Fruit fly (Drosophila melanogaster) whole organism, embryonic: ENCODE results near the gene Hexim.
A peak's percentile ranks its signal among the peaks of the same experiment; 100 is the strongest.

Experiments used
- CG10274 ChIP-seq: fragments of 200-800 bp; sonication (Bioruptor generic); optimal IDR thresholded peaks from 3 replicates; lab custom pipeline; 2017; ENCODE audit warnings: missing biosample characterization, mild to moderate bottlenecking, missing genetic modification characterization
- CG10431 ChIP-seq: fragments of 200-800 bp; sonication (Bioruptor generic); optimal IDR thresholded peaks from 3 replicates; lab custom pipeline; 2018; ENCODE audit warnings: missing biosample characterization, mild to moderate bottlenecking, missing genetic modification characterization
- CG11247 ChIP-seq: fragments of 200-800 bp; sonication (Bioruptor generic); IDR thresholded peaks from 2 replicates; pipeline ENCODE4 v1.3.6; 2022; ENCODE audit warnings: missing biosample characterization, missing genetic modification characterization
- CG11695 ChIP-seq: fragments of 200-800 bp; sonication (Bioruptor generic); IDR thresholded peaks from 3 replicates; pipeline ENCODE4 v1.3.6; 2022; ENCODE audit warnings: missing biosample characterization, missing genetic modification characterization
- CG14050 ChIP-seq: fragments of 200-800 bp; sonication (Bioruptor generic); IDR thresholded peaks from 3 replicates; pipeline ENCODE4 v1.3.6; 2022; ENCODE audit warnings: missing biosample characterization, missing genetic modification characterization
- CG15479 ChIP-seq: fragments of 200-800 bp; sonication (Bioruptor generic); optimal IDR thresholded peaks from 3 replicates; lab custom pipeline; 2019; ENCODE audit warnings: missing biosample characterization, mild to moderate bottlenecking, missing genetic modification characterization, moderate library complexity
- CG15514 ChIP-seq: fragments of 200-800 bp; sonication (Bioruptor generic); optimal IDR thresholded peaks from 3 replicates; lab custom pipeline; 2017; ENCODE audit warnings: missing biosample characterization, missing genetic modification characterization, mild to moderate bottlenecking, moderate library complexity, missing genetic modification reagents
- CG33213 ChIP-seq: fragments of 200-800 bp; sonication (Bioruptor generic); optimal IDR thresholded peaks from 3 replicates; lab custom pipeline; 2016; ENCODE audit warnings: missing biosample characterization, missing genetic modification characterization
- CG7372 ChIP-seq: fragments of 200-800 bp; sonication (Bioruptor generic); IDR thresholded peaks from 2 replicates; pipeline ENCODE4 v1.3.6; 2022; ENCODE audit warnings: missing biosample characterization, missing genetic modification characterization
- CG8388 ChIP-seq: fragments of 200-800 bp; sonication (Bioruptor generic); optimal IDR thresholded peaks from 2 replicates; lab custom pipeline; 2019; ENCODE audit warnings: missing biosample characterization, mild to moderate bottlenecking, missing genetic modification characterization, moderate library complexity
- CG9215 ChIP-seq: fragments of 200-800 bp; sonication (Bioruptor generic); IDR thresholded peaks from 2 replicates; pipeline ENCODE4 v1.3.6; 2022; ENCODE audit warnings: missing biosample characterization, missing genetic modification characterization
- Camta ChIP-seq: fragments of 200-800 bp; sonication (Bioruptor generic); optimal IDR thresholded peaks from 2 replicates; lab custom pipeline; 2016; ENCODE audit warnings: missing biosample characterization, missing genetic modification characterization
- Doc2 ChIP-seq: fragments of 200-800 bp; sonication (Bioruptor generic); IDR thresholded peaks from 2 replicates; pipeline ENCODE4 v1.3.6; 2022; ENCODE audit warnings: missing biosample characterization, missing genetic modification characterization
- Fer2 ChIP-seq: fragments of 200-800 bp; sonication (Bioruptor generic); optimal IDR thresholded peaks from 2 replicates; lab custom pipeline; 2018; ENCODE audit warnings: missing biosample characterization, mild to moderate bottlenecking, missing genetic modification characterization, moderate library complexity
- HHEX ChIP-seq: fragments of 200-800 bp; sonication (Bioruptor generic); optimal IDR thresholded peaks from 3 replicates; lab custom pipeline; 2017; ENCODE audit warnings: missing biosample characterization, mild to moderate bottlenecking, missing genetic modification characterization, missing genetic modification reagents
- HmgZ ChIP-seq: fragments of 200-800 bp; sonication (Bioruptor generic); optimal IDR thresholded peaks from 2 replicates; lab custom pipeline; 2018; ENCODE audit warnings: missing biosample characterization, mild to moderate bottlenecking, missing genetic modification characterization
- Hr3 ChIP-seq: fragments of 200-800 bp; sonication (Bioruptor generic); optimal IDR thresholded peaks from 3 replicates; lab custom pipeline; 2016; ENCODE audit warnings: missing biosample characterization, missing genetic modification characterization
- Hr78 ChIP-seq, 2 experiments: fragments of 200-800 bp in 1 of 2; fragments of >200 bp in 1 of 2; sonication (Bioruptor generic) in 1 of 2; optimal IDR thresholded peaks; 2 replicates each; lab custom pipeline; 2017 to 2019; ENCODE audit warnings: missing biosample characterization in 2 of 2, missing genetic modification characterization in 2 of 2, mild to moderate bottlenecking in 1 of 2, moderate library complexity in 1 of 2
- Mes4 ChIP-seq: fragments of 200-800 bp; sonication (Bioruptor generic); optimal IDR thresholded peaks from 2 replicates; lab custom pipeline; 2016; ENCODE audit warnings: missing biosample characterization, missing genetic modification characterization
- NC2β ChIP-seq: fragments of 200-800 bp; sonication (Bioruptor generic); optimal IDR thresholded peaks from 2 replicates; lab custom pipeline; 2016; ENCODE audit warnings: missing biosample characterization, missing genetic modification characterization
- Pdp1 ChIP-seq, 2 experiments: fragments of 200-800 bp; sonication (Bioruptor generic); optimal IDR thresholded peaks; 3 replicates each; lab custom pipeline; 2016; ENCODE audit warnings: missing biosample characterization in 2 of 2, missing genetic modification characterization in 2 of 2, mild to moderate bottlenecking in 1 of 2, moderate library complexity in 1 of 2
- Six4 ChIP-seq: fragments of 200-800 bp; sonication (Bioruptor generic); optimal IDR thresholded peaks from 2 replicates; lab custom pipeline; 2016; ENCODE audit warnings: missing biosample characterization, missing genetic modification characterization
- Taf1 ChIP-seq: fragments of 200-800 bp; sonication (Bioruptor generic); IDR thresholded peaks from 2 replicates; pipeline ENCODE4 v1.3.6; 2022; ENCODE audit warnings: missing biosample characterization, missing genetic modification characterization
- ara ChIP-seq: fragments of 200-800 bp; sonication (Bioruptor generic); IDR thresholded peaks from 2 replicates; pipeline ENCODE4 v1.3.6; 2022; ENCODE audit warnings: missing biosample characterization, missing genetic modification characterization
- bbx ChIP-seq: fragments of 200-800 bp; sonication (Bioruptor generic); IDR thresholded peaks from 2 replicates; pipeline ENCODE4 v1.3.6; 2022; ENCODE audit warnings: missing biosample characterization, missing genetic modification characterization; ENCODE audit not compliant: partially characterized antibody
- bowl ChIP-seq: fragments of 200-800 bp; sonication (Bioruptor generic); IDR thresholded peaks from 2 replicates; pipeline ENCODE4 v1.3.6; 2022; ENCODE audit warnings: missing biosample characterization, missing genetic modification characterization
- cato ChIP-seq: fragments of 200-800 bp; sonication (Bioruptor generic); optimal IDR thresholded peaks from 2 replicates; lab custom pipeline; 2016; ENCODE audit warnings: missing biosample characterization, missing genetic modification characterization, borderline replicate concordance
- chn ChIP-seq: fragments of 200-800 bp; sonication (Bioruptor generic); optimal IDR thresholded peaks from 2 replicates; lab custom pipeline; 2016; ENCODE audit warnings: missing biosample characterization, missing genetic modification characterization
- croc ChIP-seq: fragments of 200-800 bp; sonication (Bioruptor generic); conservative IDR thresholded peaks from 3 replicates; pipeline ENCODE4 v1.3.6; 2022; ENCODE audit warnings: missing biosample characterization, missing genetic modification characterization
- dmrt11E ChIP-seq: fragments of 200-800 bp; sonication (Bioruptor generic); optimal IDR thresholded peaks from 3 replicates; lab custom pipeline; 2018; ENCODE audit warnings: missing biosample characterization, mild to moderate bottlenecking, missing genetic modification characterization, moderate library complexity
- eve ChIP-seq, 2 experiments: fragments of >200 bp; optimal IDR thresholded peaks; 2 replicates each; lab custom pipeline; 2017; ENCODE audit warnings: missing biosample characterization in 2 of 2, missing genetic modification characterization in 2 of 2
- gfzf ChIP-seq: fragments of 200-800 bp; sonication (Bioruptor generic); optimal IDR thresholded peaks from 2 replicates; lab custom pipeline; 2016; ENCODE audit warnings: missing biosample characterization, mild to moderate bottlenecking, missing genetic modification characterization, moderate library complexity
- gt ChIP-seq: fragments of 200-800 bp; sonication (Bioruptor generic); IDR thresholded peaks from 2 replicates; pipeline ENCODE4 v1.3.6; 2022; ENCODE audit warnings: missing biosample characterization, missing genetic modification characterization
- hb ChIP-seq: fragments of 200-800 bp; sonication (Bioruptor generic); IDR thresholded peaks from 3 replicates; pipeline ENCODE4 v1.3.6; 2022; ENCODE audit warnings: missing biosample characterization, missing genetic modification characterization; ENCODE audit not compliant: partially characterized antibody
- hth ChIP-seq: fragments of >200 bp; optimal IDR thresholded peaks from 2 replicates; lab custom pipeline; 2017; ENCODE audit warnings: inconsistent platforms
- kah ChIP-seq: fragments of 200-800 bp; sonication (Bioruptor generic); optimal IDR thresholded peaks from 2 replicates; lab custom pipeline; 2018; ENCODE audit warnings: missing biosample characterization, mild to moderate bottlenecking, missing genetic modification characterization
- klu ChIP-seq: fragments of 200-800 bp; sonication (Bioruptor generic); IDR thresholded peaks from 2 replicates; pipeline ENCODE4 v1.3.6; 2022; ENCODE audit warnings: missing biosample characterization, missing genetic modification characterization
- lbe ChIP-seq: fragments of 200-800 bp; sonication (Bioruptor generic); optimal IDR thresholded peaks from 2 replicates; lab custom pipeline; 2016; ENCODE audit warnings: missing biosample characterization, mild to moderate bottlenecking, missing genetic modification characterization
- lov ChIP-seq, 2 experiments: fragments of 200-800 bp in 1 of 2; fragments of >200 bp in 1 of 2; sonication (Bioruptor generic) in 1 of 2; IDR thresholded peaks in 1 of 2; optimal IDR thresholded peaks in 1 of 2; 2 replicates in 1 of 2; 3 replicates in 1 of 2; pipeline versions ENCODE4 v1.3.6 to Lab custom; 2017 to 2022; ENCODE audit warnings: missing biosample characterization in 1 of 2, missing genetic modification characterization in 1 of 2
- phol ChIP-seq: fragments of 200-800 bp; sonication (Bioruptor generic); optimal IDR thresholded peaks from 3 replicates; lab custom pipeline; 2018; ENCODE audit warnings: missing biosample characterization, mild to moderate bottlenecking, missing genetic modification characterization, moderate library complexity
- pum ChIP-seq: fragments of 200-800 bp; sonication (Bioruptor generic); optimal IDR thresholded peaks from 2 replicates; lab custom pipeline; 2016; ENCODE audit warnings: missing biosample characterization, missing genetic modification characterization
- row ChIP-seq: fragments of 200-800 bp; sonication (Bioruptor generic); IDR thresholded peaks from 3 replicates; pipeline ENCODE4 v1.3.6; 2022; ENCODE audit warnings: missing biosample characterization, missing genetic modification characterization
- sc ChIP-seq, 3 experiments: fragments of >200 bp in 2 of 3; fragments of 200-800 bp in 1 of 3; sonication (Bioruptor generic) in 1 of 3; optimal IDR thresholded peaks; 2 replicates in 2 of 3; 3 replicates in 1 of 3; lab custom pipeline; 2017; ENCODE audit warnings: mild to moderate bottlenecking in 1 of 3, missing biosample characterization in 1 of 3, missing genetic modification characterization in 1 of 3, missing genetic modification reagents in 1 of 3
- schlank ChIP-seq: fragments of 200-800 bp; sonication (Bioruptor generic); optimal IDR thresholded peaks from 2 replicates; lab custom pipeline; 2018; ENCODE audit warnings: missing biosample characterization, mild to moderate bottlenecking, missing genetic modification characterization
- seq ChIP-seq: fragments of 200-800 bp; sonication (Bioruptor generic); IDR thresholded peaks from 2 replicates; pipeline ENCODE4 v1.3.6; 2022; ENCODE audit warnings: missing biosample characterization, missing genetic modification characterization
- vvl ChIP-seq: fragments of 200-800 bp; sonication (Bioruptor generic); IDR thresholded peaks from 2 replicates; pipeline ENCODE4 v1.3.6; 2022; ENCODE audit warnings: missing biosample characterization, missing genetic modification characterization
- zfh2 ChIP-seq: fragments of 200-800 bp; sonication (Bioruptor generic); optimal IDR thresholded peaks from 2 replicates; lab custom pipeline; 2016; ENCODE audit warnings: missing biosample characterization, missing genetic modification characterization

Hexim gene

DNA sequence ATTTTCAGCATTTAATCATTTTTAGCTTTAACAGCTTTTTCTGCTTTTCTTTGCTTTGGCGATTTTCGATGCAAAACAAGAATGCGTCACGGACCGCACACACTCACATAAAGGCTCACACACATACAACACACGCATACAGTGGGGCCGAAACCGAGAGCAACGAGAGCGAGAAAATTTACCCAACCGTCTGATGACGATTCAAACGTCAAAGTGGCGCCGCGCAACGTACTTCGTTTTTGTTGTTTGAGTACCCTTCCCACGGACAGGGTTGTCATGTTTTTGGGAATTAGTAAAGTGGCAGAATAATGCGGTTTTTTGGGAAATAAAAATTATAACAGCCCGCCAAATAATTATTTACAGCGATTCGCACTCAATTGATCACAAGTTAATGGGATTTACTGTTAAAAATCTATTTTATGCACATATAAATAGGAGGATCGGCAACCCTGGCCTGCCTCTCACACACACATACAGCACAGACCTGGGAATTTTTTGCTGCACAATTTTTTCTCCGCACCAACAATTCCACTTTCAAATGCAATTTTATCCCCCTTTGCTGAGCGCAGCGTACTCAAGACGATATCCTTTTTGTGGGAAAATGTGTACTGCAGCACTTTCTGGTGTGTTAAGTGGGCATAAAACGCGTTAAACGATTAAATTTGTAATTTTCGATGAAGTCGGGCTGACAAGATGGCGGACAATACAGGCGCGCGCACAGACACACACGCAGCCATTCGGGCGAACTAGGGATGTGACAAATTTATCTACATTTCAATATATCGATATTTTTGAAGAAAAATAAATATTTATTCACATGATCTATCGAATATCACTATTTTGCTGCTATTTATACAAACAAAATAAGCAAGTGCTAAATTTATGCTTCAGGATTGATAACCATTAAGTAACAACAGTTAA lies 4.0 kb upstream of the Hexim start (continued):
- TF ChIP-seq Taf1 (GFP tag; lab: Robert Waterston, UW) = peak; percentile 87
- TF ChIP-seq cato (GFP tag; lab: Kevin White, UChicago) = peak; percentile 88
- peak; percentile 93 for TF ChIP-seq CG15479 (GFP tag; lab: Kevin White, UChicago)
- peak; percentile 87 for TF ChIP-seq Six4 (GFP tag; lab: Kevin White, UChicago)
- peak; percentile 99 for TF ChIP-seq phol (tag; lab: Kevin White, UChicago)
- TF ChIP-seq CG14050 (GFP tag; lab: Robert Waterston, UW) = peak; percentile 89
- peak; percentile 98 for TF ChIP-seq row
- no peak for TF ChIP-seq hth (lab: Kevin White, UChicago)
- TF ChIP-seq chn (GFP tag; lab: Kevin White, UChicago) = peak; percentile 93
- TF ChIP-seq ara (GFP tag; lab: Robert Waterston, UW) = peak; percentile 92
- TF ChIP-seq Hr3 (GFP tag; lab: Kevin White, UChicago) = peak; percentile 87
- TF ChIP-seq Doc2 (GFP tag; lab: Robert Waterston, UW) = peak; percentile 75; the same call in 1 of the 2 replicates
- TF ChIP-seq klu (GFP tag; lab: Robert Waterston, UW) = peak; percentile 82
- TF ChIP-seq croc (GFP tag; lab: Robert Waterston, UW) = peak; percentile 80
- TF ChIP-seq kah (GFP tag; lab: Kevin White, UChicago) = peak; percentile 84
- peak; percentile 94 for TF ChIP-seq dmrt11E
- TF ChIP-seq CG10431 (GFP tag; lab: Kevin White, UChicago) = peak; percentile 83
- peak; percentile 94 for TF ChIP-seq HHEX (GFP tag; lab: Kevin White, UChicago)
- TF ChIP-seq hb (GFP tag; lab: Robert Waterston, UW) = no peak
- TF ChIP-seq bbx (GFP tag; lab: Robert Waterston, UW) = peak; percentile 58; the same call in 1 of the 2 replicates
- TF ChIP-seq CG15514 (GFP tag; lab: Kevin White, UChicago) = peak; percentile 90
- peak; percentile 91 for TF ChIP-seq lbe
- TF ChIP-seq Hr78 (GFP tag; optimal IDR thresholded peaks at IDR 0.05; lab: Kevin White, UChicago) = peak in 1 of 2 experiments; percentile 70
- peak; percentile 92 for TF ChIP-seq zfh2 (GFP tag; lab: Kevin White, UChicago)
- no peak for TF ChIP-seq eve (GFP tag; optimal IDR thresholded peaks at IDR 0.05; lab: Kevin White, UChicago)
- TF ChIP-seq CG7372 (GFP tag; lab: Robert Waterston, UW) = peak; percentile 91
- TF ChIP-seq pum = peak; percentile 90
- TF ChIP-seq schlank = peak; percentile 95
- peak; percentile 91 for TF ChIP-seq CG8388 (GFP tag; lab: Kevin White, UChicago)
- peak; percentile 90 for TF ChIP-seq seq (GFP tag; lab: Robert Waterston, UW)
- peak; percentile 92 for TF ChIP-seq NC2β
- TF ChIP-seq CG33213 (GFP tag; lab: Kevin White, UChicago) = peak; percentile 88
- TF ChIP-seq Mes4 (GFP tag; lab: Kevin White, UChicago) = peak; percentile 86
- no peak for TF ChIP-seq lov (optimal IDR thresholded peaks at IDR 0.05; lab: Kevin White, UChicago)
- TF ChIP-seq lov (GFP tag; IDR thresholded peaks at IDR 0.05; lab: Robert Waterston, UW) = peak; percentile 87
- peak; percentile 81 for TF ChIP-seq CG9215 (GFP tag; lab: Robert Waterston, UW)
- peak; percentile 69 for TF ChIP-seq bowl
- TF ChIP-seq gfzf (GFP tag; lab: Kevin White, UChicago) = no peak
- peak; percentile 92 for TF ChIP-seq Fer2 (tag; lab: Kevin White, UChicago)
- TF ChIP-seq Camta (GFP tag; lab: Kevin White, UChicago) = peak; percentile 92
- TF ChIP-seq vvl (GFP tag; lab: Robert Waterston, UW) = peak; percentile 96
- peak; percentile 86 for TF ChIP-seq CG10274 (GFP tag; lab: Kevin White, UChicago)
- peak; percentile 67 for TF ChIP-seq gt (GFP tag; lab: Robert Waterston, UW)
- TF ChIP-seq HmgZ (tag; lab: Kevin White, UChicago) = peak; percentile 94
- TF ChIP-seq CG11247 (GFP tag; lab: Robert Waterston, UW) = peak; percentile 85
- no peak for TF ChIP-seq sc (optimal IDR thresholded peaks at IDR 0.05; lab: Kevin White, UChicago)
- TF ChIP-seq sc (GFP tag; optimal IDR thresholded peaks at IDR 0.05; lab: Kevin White, UChicago) = peak; percentile 85
- peak; percentile 95 for TF ChIP-seq CG11695 (GFP tag; lab: Robert Waterston, UW)
- peak; percentile 86 to 93 for TF ChIP-seq Pdp1 (GFP tag; optimal IDR thresholded peaks at IDR 0.05; lab: Kevin White, UChicago)
